Fruit fly (Drosophila melanogaster) Kc167 (cell line): ENCODE measurements around the gene Gba1a.

Experiments used
- Myc ChIP-seq: fragments of >200 bp; optimal IDR thresholded peaks from 2 replicates; lab custom pipeline; 2017; ENCODE audit warnings: missing external identifiers
- Sin3A ChIP-seq: fragments of >200 bp; optimal IDR thresholded peaks from 2 replicates; lab custom pipeline; 2018; ENCODE audit warnings: missing external identifiers
- h ChIP-seq: fragments of >200 bp; optimal IDR thresholded peaks from 3 replicates; lab custom pipeline; 2018; ENCODE audit warnings: missing external identifiers
- insv ChIP-seq: fragments of >200 bp; optimal IDR thresholded peaks from 3 replicates; lab custom pipeline; 2018; ENCODE audit warnings: missing external identifiers
- psq ChIP-seq: fragments of >200 bp; optimal IDR thresholded peaks from 2 replicates; lab custom pipeline; 2017; ENCODE audit warnings: missing external identifiers
- ttk ChIP-seq: sonication (Bioruptor generic); optimal IDR thresholded peaks from 2 replicates; lab custom pipeline; 2017; ENCODE audit warnings: missing external identifiers

Gene Gba1a

DNA sequence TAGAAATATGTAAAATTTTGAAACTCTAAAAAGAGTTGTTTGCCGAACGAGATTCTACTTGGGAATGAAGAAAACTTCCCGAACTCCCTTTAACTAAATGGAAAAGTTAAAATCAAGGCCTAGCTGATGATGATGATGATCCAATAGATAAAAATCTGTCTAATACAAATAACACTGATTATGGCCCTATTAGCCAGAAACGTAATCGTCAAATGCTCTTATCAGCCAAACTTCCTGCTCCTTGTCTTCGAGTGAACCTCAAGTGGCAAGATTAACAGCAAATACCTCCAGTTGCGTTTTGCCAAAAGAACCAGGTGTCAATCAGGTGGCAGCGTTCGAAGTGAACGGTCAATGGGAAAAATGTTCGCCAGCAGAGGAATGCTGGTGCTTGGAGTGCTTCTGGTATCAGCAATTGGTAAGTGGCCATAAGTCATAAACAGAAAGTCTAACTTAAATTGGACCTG is at the start of gene Gba1a, which contains the start of gene CG31468:
Gene Gba1a, plus strand, starts transcription at position 318 of the 464 bp plus-strand sequence.
Gene CG31468, minus strand, starts transcription at position 51 of the 464 bp plus-strand sequence.
- no peak for TF ChIP-seq Sin3A (lab: Kevin White, UChicago)
- no peak for TF ChIP-seq insv
- no peak for TF ChIP-seq ttk (lab: Kevin White, UChicago)
- TF ChIP-seq Myc (lab: Kevin White, UChicago): no peak
- TF ChIP-seq h (lab: Kevin White, UChicago): no peak
- TF ChIP-seq psq (lab: Kevin White, UChicago): no peak

DNA sequence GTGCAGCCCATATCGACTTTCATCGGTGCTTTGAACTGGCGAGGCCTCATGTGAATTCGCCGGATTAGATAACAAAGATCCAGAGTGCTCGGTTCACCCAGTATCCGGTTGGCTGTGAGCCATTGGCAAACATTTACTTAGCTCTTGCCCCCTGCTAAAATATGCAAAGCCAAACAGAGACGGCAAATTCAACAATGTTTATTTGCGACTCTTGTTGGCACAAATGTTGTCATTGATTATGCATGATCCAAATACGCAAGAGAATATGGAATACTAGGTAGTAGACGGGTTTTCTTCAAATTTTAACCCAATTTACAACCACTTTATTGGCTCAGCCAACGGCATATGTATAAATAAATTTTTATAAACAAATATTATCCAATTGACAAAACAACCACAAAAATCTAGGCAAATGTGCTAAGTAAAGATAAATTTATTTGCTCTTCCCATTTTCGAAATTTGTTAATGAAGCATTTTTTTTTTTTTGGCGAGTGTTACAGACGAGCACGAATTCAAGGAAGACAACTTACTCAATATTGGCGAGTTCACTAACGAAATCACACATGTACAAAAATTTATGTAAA is 47.8 kb upstream of the Gba1a start:
- TF ChIP-seq psq (lab: Kevin White, UChicago) (no peak), h (lab: Kevin White, UChicago) (no peak), Myc (lab: Kevin White, UChicago) (no peak), ttk (lab: Kevin White, UChicago) (no peak), Sin3A (lab: Kevin White, UChicago) (no peak), insv (no peak)

DNA sequence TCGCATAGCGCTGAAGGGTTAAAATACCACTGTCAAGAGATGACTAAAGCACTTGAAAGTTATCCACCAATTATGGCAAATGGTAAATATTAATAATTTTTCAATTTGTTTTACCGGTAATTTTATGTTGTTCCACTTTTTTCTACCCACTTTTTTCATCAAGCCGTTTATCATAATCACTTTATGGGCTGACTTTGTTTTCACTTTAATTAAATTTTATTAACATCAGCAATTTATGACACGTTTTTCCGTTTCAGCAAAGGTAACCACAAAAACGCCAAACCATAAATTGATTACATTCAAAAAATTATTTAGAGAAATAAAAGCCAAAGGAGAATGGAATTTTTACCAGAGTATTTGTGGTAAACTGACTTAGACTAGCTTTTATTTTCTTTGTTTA is 44.9 kb upstream of the Gba1a start:
- TF ChIP-seq ttk (lab: Kevin White, UChicago) (no peak), h (lab: Kevin White, UChicago) (no peak), Myc (lab: Kevin White, UChicago) (no peak), psq (lab: Kevin White, UChicago) (no peak), Sin3A (lab: Kevin White, UChicago) (no peak), insv (no peak)

DNA sequence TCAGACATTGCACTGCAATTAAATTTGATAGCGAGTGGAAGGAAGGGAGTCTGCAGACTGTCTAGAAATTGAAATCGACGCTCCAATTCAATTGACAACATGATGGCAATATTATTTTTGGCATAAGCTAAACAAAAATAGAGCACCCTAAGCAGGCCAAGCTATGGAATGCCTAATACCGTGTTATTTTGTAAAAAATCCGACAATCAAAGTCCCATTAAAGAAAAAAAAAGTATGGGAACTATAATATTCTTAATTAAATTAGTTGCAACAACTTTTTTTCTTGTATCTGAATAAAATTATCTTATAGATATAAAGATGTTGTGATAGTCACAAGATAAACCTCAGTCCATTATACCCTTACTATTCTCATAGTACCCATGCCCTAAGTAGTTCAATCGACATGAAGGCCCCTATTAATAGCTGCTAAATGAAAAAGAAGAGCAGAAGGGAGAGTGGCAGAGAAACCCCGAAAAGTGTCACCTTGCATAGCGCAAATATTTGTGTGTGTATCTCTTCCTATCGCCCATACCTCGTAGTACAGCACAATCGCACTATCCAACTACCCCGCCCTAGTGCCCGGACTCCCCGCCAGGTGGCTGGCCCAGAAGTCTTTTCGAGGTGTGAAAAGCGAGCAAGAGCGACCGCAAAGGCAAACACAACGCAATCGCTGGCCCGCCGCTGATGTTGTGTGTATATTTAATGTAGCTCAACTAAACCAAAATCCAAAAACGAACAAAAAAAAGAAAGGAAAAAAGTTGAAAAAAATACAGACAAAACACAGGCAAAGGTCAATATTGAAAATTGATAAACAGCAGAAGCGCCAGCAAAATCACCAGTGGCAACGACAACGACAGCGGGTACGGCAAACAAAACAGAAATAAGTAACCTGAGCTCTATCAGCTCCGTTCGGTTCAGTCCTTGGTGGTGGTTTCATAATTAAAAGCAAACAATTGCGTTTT is 42.8 kb upstream of the Gba1a start:
- TF ChIP-seq insv (no peak), Myc (lab: Kevin White, UChicago) (no peak), Sin3A (lab: Kevin White, UChicago) (no peak), h (lab: Kevin White, UChicago) (no peak), psq (lab: Kevin White, UChicago) (no peak), ttk (lab: Kevin White, UChicago) (no peak)

DNA sequence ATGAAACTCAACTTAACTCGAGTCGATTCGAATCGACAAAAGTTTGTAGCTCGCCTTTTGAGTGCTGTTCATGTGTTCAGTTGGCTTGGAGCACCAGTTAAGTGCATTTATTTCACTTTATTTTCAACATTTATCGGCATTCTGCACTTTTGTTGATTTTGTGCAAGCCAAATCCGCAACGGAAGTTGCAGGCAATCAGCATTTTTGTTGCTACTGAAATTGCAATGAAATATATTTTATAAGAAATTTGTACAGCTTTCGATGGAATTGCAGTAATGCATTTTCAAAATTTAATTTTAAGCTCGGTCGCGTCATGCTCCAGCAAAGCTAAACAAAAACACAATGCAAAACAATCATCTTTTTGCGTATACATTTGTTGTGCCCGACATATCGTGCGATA is 41.5 kb upstream of the Gba1a start:
- TF ChIP-seq ttk (lab: Kevin White, UChicago) (no peak), Sin3A (lab: Kevin White, UChicago) (no peak), h (lab: Kevin White, UChicago) (no peak), insv (no peak), psq (lab: Kevin White, UChicago) (no peak), Myc (lab: Kevin White, UChicago) (no peak)

DNA sequence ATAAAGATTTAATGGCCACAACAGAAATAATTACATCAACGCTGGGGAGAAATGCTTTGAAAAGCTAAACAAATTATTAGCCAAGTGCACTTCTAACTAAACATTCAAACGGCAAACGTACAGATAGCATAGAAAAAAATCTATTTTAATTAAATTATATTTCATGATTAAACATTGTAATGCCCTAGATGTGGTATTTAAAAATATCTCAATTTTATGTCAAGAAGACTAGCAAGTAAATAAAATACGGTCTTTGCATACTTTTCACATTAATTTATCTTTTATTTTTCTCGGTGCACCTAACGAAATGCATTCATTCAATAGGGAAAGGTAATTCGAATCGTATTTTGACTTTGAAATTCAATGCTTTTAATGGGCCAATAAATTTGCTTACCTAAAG is 40.8 kb upstream of the Gba1a start:
- TF ChIP-seq ttk (lab: Kevin White, UChicago) (no peak), Myc (lab: Kevin White, UChicago) (no peak), h (lab: Kevin White, UChicago) (no peak), insv (no peak), Sin3A (lab: Kevin White, UChicago) (no peak), psq (lab: Kevin White, UChicago) (no peak)

DNA sequence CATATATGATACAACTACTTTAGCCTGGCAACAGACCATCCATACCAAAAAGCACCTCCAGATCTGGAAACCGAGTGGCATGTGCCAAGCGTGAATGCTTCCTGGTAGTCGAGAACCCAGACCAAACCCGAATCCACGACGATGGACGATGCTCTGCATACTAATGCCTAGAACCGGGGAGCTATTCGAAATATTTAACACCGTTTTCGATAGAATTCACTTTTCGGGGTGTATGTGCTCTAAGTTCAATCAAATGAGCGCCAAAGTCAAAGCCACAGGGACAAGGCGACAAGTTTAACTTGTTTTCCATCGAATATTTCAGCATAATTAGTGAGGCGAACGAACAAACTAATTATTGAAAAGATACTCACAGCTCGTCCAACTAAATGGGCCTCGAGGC is 37.6 kb upstream of the Gba1a start:
- no peak for TF ChIP-seq ttk (lab: Kevin White, UChicago)

DNA sequence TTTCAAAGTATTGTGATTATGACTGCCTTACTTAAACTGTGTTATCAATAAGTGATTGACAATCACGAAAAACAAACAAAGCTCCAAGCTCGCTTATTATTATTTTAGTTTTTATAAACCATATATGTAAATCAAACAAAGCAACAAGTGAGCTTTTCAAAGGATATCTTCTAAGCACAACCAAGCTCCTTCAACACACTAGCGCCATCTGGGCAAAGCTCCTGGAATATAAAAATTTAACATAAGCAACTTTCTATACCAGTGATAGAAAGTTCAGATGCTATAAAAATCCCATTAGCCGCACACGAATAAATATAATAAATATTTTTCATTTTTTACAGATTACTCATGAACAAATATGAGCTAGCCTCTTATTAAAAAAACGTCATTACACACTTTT is 36.0 kb upstream of the Gba1a start:
- TF ChIP-seq ttk (lab: Kevin White, UChicago): no peak
- no peak for TF ChIP-seq Sin3A (lab: Kevin White, UChicago)
- TF ChIP-seq h (lab: Kevin White, UChicago): no peak
- no peak for TF ChIP-seq Myc (lab: Kevin White, UChicago)
- no peak for TF ChIP-seq insv
- no peak for TF ChIP-seq psq (lab: Kevin White, UChicago)

DNA sequence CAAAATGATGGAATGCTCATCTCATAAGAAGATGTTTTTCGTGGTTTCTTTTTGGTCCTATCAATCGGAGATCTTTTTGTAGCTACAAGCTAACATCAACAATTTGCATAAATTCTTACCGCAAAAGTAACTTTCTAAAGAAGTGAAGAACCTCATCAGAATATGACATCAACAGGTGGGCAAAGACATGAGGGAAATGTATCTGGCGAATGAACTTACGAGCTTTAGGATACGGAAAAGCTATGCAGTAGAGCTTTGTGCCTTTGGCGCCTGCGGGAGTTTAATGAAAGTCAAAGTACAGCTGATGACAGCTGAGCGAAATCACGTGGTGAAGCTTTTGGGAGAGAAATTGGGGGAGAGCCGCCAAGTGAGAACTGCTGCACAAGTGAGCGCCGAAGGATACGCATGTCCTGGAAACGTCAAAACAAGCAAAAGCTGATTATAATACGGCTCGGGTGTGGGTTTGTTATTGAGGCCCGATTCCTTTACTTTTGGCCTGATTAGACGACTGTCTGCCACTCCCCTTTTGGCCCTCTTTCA is 33.7 kb upstream of the Gba1a start:
- TF ChIP-seq psq (lab: Kevin White, UChicago) (no peak), Sin3A (lab: Kevin White, UChicago) (no peak), Myc (lab: Kevin White, UChicago) (no peak), ttk (lab: Kevin White, UChicago) (no peak), insv (no peak), h (lab: Kevin White, UChicago) (no peak)

DNA sequence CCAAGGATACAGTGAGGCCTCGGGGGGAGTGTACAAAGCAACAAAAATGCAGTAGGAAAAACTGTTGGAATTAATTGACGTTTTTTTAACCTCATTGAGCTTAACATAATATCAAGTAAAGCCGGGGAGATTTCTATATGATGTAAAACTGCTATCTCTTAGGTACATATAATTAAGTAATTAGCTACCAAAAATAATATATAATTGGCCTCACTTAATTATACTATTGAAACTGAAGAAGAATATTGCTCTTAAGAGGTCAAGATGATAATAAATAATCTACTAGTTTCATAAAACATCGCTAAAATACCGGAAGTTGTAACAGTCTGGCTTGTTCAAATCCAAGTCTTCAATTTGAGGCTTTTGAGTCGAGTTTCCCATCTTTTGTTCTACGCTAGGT is 33.0 kb upstream of the Gba1a start:
- TF ChIP-seq Sin3A (lab: Kevin White, UChicago) (no peak), psq (lab: Kevin White, UChicago) (no peak), ttk (lab: Kevin White, UChicago) (no peak), Myc (lab: Kevin White, UChicago) (no peak), h (lab: Kevin White, UChicago) (no peak), insv (no peak)

DNA sequence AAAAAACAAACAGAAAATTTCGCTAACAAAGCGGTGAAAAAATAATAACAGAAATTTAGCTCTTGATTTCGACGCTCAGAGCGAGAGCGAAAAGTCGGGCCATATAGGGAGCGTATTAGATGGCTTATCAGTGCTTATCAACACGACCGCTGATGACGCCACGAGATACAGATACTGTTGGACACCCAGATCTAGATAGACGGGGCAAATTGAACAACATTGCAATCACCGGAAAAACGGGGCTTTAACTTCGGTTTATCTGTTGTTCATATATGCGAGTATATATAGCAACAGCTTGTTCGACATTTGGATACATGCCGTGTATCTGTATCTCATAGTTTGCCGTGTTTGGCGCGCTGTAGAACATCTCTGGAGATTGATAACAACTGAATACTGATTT is 31.8 kb upstream of the Gba1a start:
- no peak for TF ChIP-seq h (lab: Kevin White, UChicago)
- no peak for TF ChIP-seq ttk (lab: Kevin White, UChicago)
- no peak for TF ChIP-seq insv
- no peak for TF ChIP-seq psq (lab: Kevin White, UChicago)
